Worm (Caenorhabditis elegans): ENCODE data around the gene mec-10.

DNA sequence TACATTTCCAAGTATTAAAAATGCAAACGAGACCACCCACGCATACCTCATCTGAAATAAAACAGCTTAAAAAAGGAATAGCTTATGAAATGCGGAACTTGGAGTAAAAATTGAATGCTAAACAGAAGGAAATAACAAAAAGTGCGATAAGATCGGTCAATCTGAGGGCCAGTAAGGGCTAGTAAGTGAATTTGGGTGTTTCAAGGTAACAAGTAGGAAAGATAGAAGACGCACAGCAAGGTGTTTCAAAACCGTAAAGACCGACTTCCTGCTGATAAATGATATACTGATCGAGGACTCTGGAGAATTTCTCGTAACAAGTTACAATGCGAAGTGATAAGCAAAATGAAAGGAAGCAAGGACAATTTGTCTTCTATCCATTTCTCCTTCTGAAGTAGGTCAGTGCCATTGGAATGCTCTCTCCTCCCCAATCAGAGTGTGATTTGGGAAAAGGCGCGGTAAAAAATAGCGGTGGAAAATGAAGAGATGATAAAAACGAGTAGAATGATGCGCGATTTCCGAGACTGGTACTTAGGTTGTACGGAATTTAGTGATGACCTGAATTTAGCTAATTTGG is 14.4 kb downstream of the mec-10 start, which contains the start of gene dpy-6:
- TF ChIP-seq ztf-11 (tag; optimal IDR thresholded peaks at IDR 0.05) (no peak), nhr-11 (tag; optimal IDR thresholded peaks at IDR 0.05) (no peak), mep-1 (tag; optimal IDR thresholded peaks at IDR 0.05) (no peak), aha-1 (tag; optimal IDR thresholded peaks at IDR 0.05) (no peak), alr-1 (tag; optimal IDR thresholded peaks at IDR 0.05; ENCODE audit: borderline replicate concordance) (no peak), elt-2 (tag; optimal IDR thresholded peaks at IDR 0.05) (no peak), unc-62 (GFP tag; optimal IDR thresholded peaks at IDR 0.05) (no peak), zip-4 (GFP tag; optimal IDR thresholded peaks at IDR 0.05) (no peak), mdl-1 (tag; optimal IDR thresholded peaks at IDR 0.05) (no peak), snpc-4 (tag; optimal IDR thresholded peaks at IDR 0.05) (no peak), zag-1 (tag; optimal IDR thresholded peaks at IDR 0.05) (no peak)
